Fruit fly (Drosophila melanogaster): ENCODE results near the gene CG5273.

The CG5273 gene

DNA sequence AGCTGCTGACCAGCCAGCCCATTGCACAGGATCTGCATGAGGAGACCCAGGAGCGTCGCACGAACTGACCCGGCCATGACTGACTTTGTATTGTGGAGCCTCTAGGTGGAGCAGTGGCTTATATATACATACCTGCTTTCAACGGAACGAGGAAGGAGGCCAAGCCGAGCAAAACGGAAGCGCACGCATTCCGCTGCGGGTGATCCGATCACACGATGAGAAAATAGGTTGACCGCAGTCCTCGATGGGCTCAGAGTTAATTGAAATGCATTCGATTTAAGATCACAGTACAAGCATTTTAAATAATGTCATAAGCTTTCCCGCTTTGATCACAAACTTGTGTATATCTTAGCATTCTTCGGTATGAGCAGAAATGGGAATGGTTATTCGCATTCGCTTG, 45.4 kb downstream of the CG5273 start, which contains the start of gene CG13358:
TSS of gene CG13358 (minus strand) at position 101 of the 400 bp plus-strand sequence.
- TF ChIP-seq noc (tag; optimal IDR thresholded peaks at IDR 0.05): no peak

- TF ChIP-seq noc (tag; optimal IDR thresholded peaks at IDR 0.05): no peak
These were observed 46.5 kb downstream of the CG5273 start, which contains the start of gene Sec22 for dm6 chrX:805907-806306. TSS of gene Sec22 (plus strand) at chrX:806076.

All from whole organism, larva.